Fruit fly (Drosophila melanogaster) whole organism, pupa: ENCODE results near the gene Hacd1.
A peak's percentile ranks its signal among the peaks of the same experiment; 100 is the strongest.

Experiments used
- CG10348 ChIP-seq: fragments of 200-800 bp; sonication (Bioruptor generic); IDR thresholded peaks from 2 replicates; pipeline ENCODE4 v1.3.6; 2022; ENCODE audit warnings: missing biosample characterization, missing genetic modification characterization
- CG12605 ChIP-seq: fragments of 200-800 bp; sonication (Bioruptor generic); IDR thresholded peaks from 2 replicates; pipeline ENCODE4 v1.3.6; 2022; ENCODE audit warnings: missing biosample characterization, missing genetic modification characterization
- CG13204 ChIP-seq: fragments of 200-800 bp; sonication (Bioruptor generic); optimal IDR thresholded peaks from 2 replicates; lab custom pipeline; 2018; ENCODE audit warnings: missing biosample characterization, mild to moderate bottlenecking, missing genetic modification characterization, moderate library complexity
- CG14655 ChIP-seq: fragments of 200-800 bp; sonication (Bioruptor generic); optimal IDR thresholded peaks from 3 replicates; lab custom pipeline; 2017; ENCODE audit warnings: mild to moderate bottlenecking, missing biosample characterization, missing genetic modification reagents, missing genetic modification characterization
- CG15710 ChIP-seq: fragments of 200-800 bp; sonication (Bioruptor generic); optimal IDR thresholded peaks from 2 replicates; lab custom pipeline; 2018; ENCODE audit warnings: missing biosample characterization, mild to moderate bottlenecking, missing genetic modification characterization, moderate library complexity
- CG17806 ChIP-seq: fragments of 200-800 bp; sonication (Bioruptor generic); optimal IDR thresholded peaks from 2 replicates; lab custom pipeline; 2018; ENCODE audit warnings: missing biosample characterization, mild to moderate bottlenecking, missing genetic modification characterization, moderate library complexity
- CG32121 ChIP-seq: fragments of 200-800 bp; sonication (Bioruptor generic); IDR thresholded peaks from 2 replicates; pipeline ENCODE4 v1.3.6; 2022; ENCODE audit warnings: missing biosample characterization, missing genetic modification characterization
- CG34367 ChIP-seq: fragments of 200-800 bp; sonication (Bioruptor generic); optimal IDR thresholded peaks from 2 replicates; lab custom pipeline; 2018; ENCODE audit warnings: missing biosample characterization, mild to moderate bottlenecking, missing genetic modification characterization
- CG4496 ChIP-seq: fragments of 200-800 bp; sonication (Bioruptor generic); IDR thresholded peaks from 3 replicates; pipeline ENCODE4 v1.3.6; 2022; ENCODE audit warnings: missing biosample characterization, missing genetic modification characterization
- CG8159 ChIP-seq: fragments of 200-800 bp; sonication (Bioruptor generic); optimal IDR thresholded peaks from 3 replicates; lab custom pipeline; 2018; ENCODE audit warnings: missing biosample characterization, mild to moderate bottlenecking, missing genetic modification characterization, moderate library complexity
- CG8301 ChIP-seq: fragments of 200-800 bp; sonication (Bioruptor generic); optimal IDR thresholded peaks from 2 replicates; lab custom pipeline; 2018; ENCODE audit warnings: missing biosample characterization, mild to moderate bottlenecking, missing genetic modification characterization
- CG9948 ChIP-seq: fragments of 200-800 bp; sonication (Bioruptor generic); optimal IDR thresholded peaks from 2 replicates; lab custom pipeline; 2018; ENCODE audit warnings: missing biosample characterization, mild to moderate bottlenecking, missing genetic modification characterization, moderate library complexity
- D1 ChIP-seq: fragments of 200-800 bp; sonication (Bioruptor generic); optimal IDR thresholded peaks from 2 replicates; lab custom pipeline; 2018; ENCODE audit warnings: missing biosample characterization, mild to moderate bottlenecking, missing genetic modification characterization, moderate library complexity
- EcR ChIP-seq: fragments of 200-800 bp; sonication (Bioruptor generic); optimal IDR thresholded peaks from 3 replicates; lab custom pipeline; 2019; ENCODE audit warnings: missing biosample characterization, missing genetic modification characterization, mild to moderate bottlenecking, moderate library complexity, missing genetic modification reagents
- Ets98B ChIP-seq: fragments of 200-800 bp; sonication (Bioruptor generic); IDR thresholded peaks from 2 replicates; pipeline ENCODE4 v1.3.6; 2022; ENCODE audit warnings: missing biosample characterization, missing genetic modification characterization
- Pif1A ChIP-seq: fragments of 200-800 bp; sonication (Bioruptor generic); optimal IDR thresholded peaks from 3 replicates; lab custom pipeline; 2016; ENCODE audit warnings: missing biosample characterization, missing genetic modification characterization
- Pif1B ChIP-seq: fragments of 200-800 bp; sonication (Bioruptor generic); optimal IDR thresholded peaks from 3 replicates; lab custom pipeline; 2016; ENCODE audit warnings: missing biosample characterization, missing genetic modification characterization
- Snoo ChIP-seq: fragments of 200-800 bp; sonication (Bioruptor generic); optimal IDR thresholded peaks from 3 replicates; lab custom pipeline; 2017; ENCODE audit warnings: missing biosample characterization, mild to moderate bottlenecking, missing genetic modification characterization, inconsistent platforms
- fd96Ca ChIP-seq: fragments of 200-800 bp; sonication (Bioruptor generic); IDR thresholded peaks from 3 replicates; pipeline ENCODE4 v1.3.6; 2022; ENCODE audit warnings: missing biosample characterization, missing genetic modification characterization
- gl ChIP-seq: fragments of 200-800 bp; sonication (Bioruptor generic); optimal IDR thresholded peaks from 2 replicates; lab custom pipeline; 2018; ENCODE audit warnings: missing biosample characterization, mild to moderate bottlenecking, missing genetic modification characterization
- rn ChIP-seq: fragments of 200-800 bp; sonication (Bioruptor generic); IDR thresholded peaks from 2 replicates; pipeline ENCODE4 v1.3.6; 2022; ENCODE audit warnings: missing biosample characterization, missing genetic modification characterization

The Hacd1 gene

dm6 chr2L:12010100-12010876 lies 8.2 kb upstream of the Hacd1 start:
- TF ChIP-seq Pif1B (GFP tag; lab: Kevin White, UChicago) = peak; percentile 18
- peak; percentile 19 for TF ChIP-seq CG14655
- peak; percentile 3 for TF ChIP-seq gl (tag; lab: Kevin White, UChicago)
- TF ChIP-seq EcR (GFP tag; lab: Kevin White, UChicago) = peak; percentile 93
- no peak for TF ChIP-seq fd96Ca (GFP tag; lab: Robert Waterston, UW)
- TF ChIP-seq Ets98B (GFP tag; lab: Robert Waterston, UW) = no peak
- TF ChIP-seq CG13204 = peak; percentile 91
- TF ChIP-seq Snoo = peak; percentile 30
- TF ChIP-seq, all 21 proteins: peak for 6

dm6 chr2L:12007853-12008252 lies 5.8 kb upstream of the Hacd1 start, which contains the start of gene Rh5:
Gene Rh5 (plus strand): TSS chr2L:12008153.
- TF ChIP-seq CG17806 (tag; lab: Kevin White, UChicago) (no peak), CG13204 (no peak), CG14655 (no peak), CG15710 (tag; lab: Kevin White, UChicago) (no peak), rn (no peak), CG4496 (GFP tag; lab: Robert Waterston, UW) (no peak), gl (tag; lab: Kevin White, UChicago) (no peak), CG34367 (tag; lab: Kevin White, UChicago) (no peak), CG9948 (no peak), CG8301 (tag; lab: Kevin White, UChicago) (no peak), Pif1B (GFP tag; lab: Kevin White, UChicago) (no peak), fd96Ca (GFP tag; lab: Robert Waterston, UW) (no peak), D1 (tag; lab: Kevin White, UChicago) (no peak), Snoo (no peak), Ets98B (GFP tag; lab: Robert Waterston, UW) (no peak)

DNA sequence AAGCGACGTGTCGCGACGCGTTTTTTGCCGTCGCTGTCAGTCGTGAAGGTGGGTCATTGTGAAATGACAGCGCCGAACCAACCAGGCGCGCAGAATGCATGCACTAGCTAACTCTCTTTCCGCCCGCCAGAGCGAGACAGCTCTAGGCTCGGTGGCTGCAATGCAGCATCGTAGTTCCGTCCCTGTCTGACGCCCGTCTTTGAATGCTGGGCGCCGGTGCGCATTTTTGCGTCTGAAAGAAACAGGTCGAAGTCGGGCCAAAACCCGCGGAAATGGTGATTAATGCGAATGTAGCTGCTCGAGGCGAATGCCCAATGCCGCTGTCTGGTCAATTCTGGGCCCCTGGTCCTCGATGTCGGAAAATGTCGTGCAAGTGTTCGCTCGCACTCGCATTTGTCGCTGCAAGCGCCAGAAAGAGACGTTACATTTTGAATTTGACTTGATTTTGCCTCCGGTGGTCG lies 5.3 kb upstream of the Hacd1 start:
- TF ChIP-seq Snoo (peak; percentile 84), rn (no peak), CG14655 (peak; percentile 70), Ets98B (GFP tag; lab: Robert Waterston, UW) (no peak), fd96Ca (GFP tag; lab: Robert Waterston, UW) (no peak), CG9948 (peak; percentile 17), CG4496 (GFP tag; lab: Robert Waterston, UW) (no peak), CG12605 (GFP tag; lab: Robert Waterston, UW) (no peak), CG10348 (GFP tag; lab: Robert Waterston, UW) (no peak), gl (tag; lab: Kevin White, UChicago) (peak; percentile 74), Pif1A (GFP tag; lab: Kevin White, UChicago) (peak; percentile 68), CG32121 (no peak), CG8159 (tag; lab: Kevin White, UChicago) (peak; percentile 36), CG15710 (tag; lab: Kevin White, UChicago) (peak; percentile 53), CG13204 (peak; percentile 97), CG17806 (tag; lab: Kevin White, UChicago) (peak; percentile 27), CG8301 (tag; lab: Kevin White, UChicago) (peak; percentile 77), CG34367 (tag; lab: Kevin White, UChicago) (peak; percentile 51), D1 (tag; lab: Kevin White, UChicago) (no peak), EcR (GFP tag; lab: Kevin White, UChicago) (peak; percentile 98), Pif1B (GFP tag; lab: Kevin White, UChicago) (peak; percentile 67)

dm6 chr2L:12006397-12007330 lies 4.6 kb upstream of the Hacd1 start:
- peak; percentile 87 for TF ChIP-seq Snoo
- no peak for TF ChIP-seq CG4496 (GFP tag; lab: Robert Waterston, UW)
- peak; percentile 94 for TF ChIP-seq CG15710 (tag; lab: Kevin White, UChicago)
- no peak for TF ChIP-seq Ets98B (GFP tag; lab: Robert Waterston, UW)
- peak; percentile 94 for TF ChIP-seq CG9948
- TF ChIP-seq D1 (tag; lab: Kevin White, UChicago) = peak; percentile 87
- no peak for TF ChIP-seq EcR (GFP tag; lab: Kevin White, UChicago)
- TF ChIP-seq CG32121 = no peak
- TF ChIP-seq gl (tag; lab: Kevin White, UChicago) = peak; percentile 27
- TF ChIP-seq Pif1B (GFP tag; lab: Kevin White, UChicago) = peak; percentile 87
- peak; percentile 48 for TF ChIP-seq CG13204
- TF ChIP-seq rn = no peak
- peak; percentile 85 for TF ChIP-seq CG34367 (tag; lab: Kevin White, UChicago)
- peak; percentile 97 for TF ChIP-seq CG8159 (tag; lab: Kevin White, UChicago)
- peak; percentile 90 for TF ChIP-seq CG17806 (tag; lab: Kevin White, UChicago)
- peak; percentile 75 for TF ChIP-seq Pif1A (GFP tag; lab: Kevin White, UChicago)
- no peak for TF ChIP-seq fd96Ca (GFP tag; lab: Robert Waterston, UW)
- TF ChIP-seq CG14655 = peak; percentile 95
- no peak for TF ChIP-seq CG10348 (GFP tag; lab: Robert Waterston, UW)
- TF ChIP-seq CG12605 (GFP tag; lab: Robert Waterston, UW) = no peak
- peak; percentile 90 for TF ChIP-seq CG8301 (tag; lab: Kevin White, UChicago)
